Worm (Caenorhabditis elegans): ENCODE results near the gene srg-4.

ce11 chrIII:6311452-6311851 is 49.6 kb upstream of the srg-4 start:
- TF ChIP-seq snpc-4 (tag; optimal IDR thresholded peaks at IDR 0.05) (no peak), fkh-10 (GFP tag; optimal IDR thresholded peaks at IDR 0.05) (no peak), mdl-1 (tag; optimal IDR thresholded peaks at IDR 0.05) (no peak)

All from whole organism, L4 larva.